Worm (Caenorhabditis elegans) whole organism, early embryonic: ENCODE measurements around the gene bckd-1A.

Experiments
- B0310.2 ChIP-seq: sonication (generic microtip); optimal IDR thresholded peaks from 2 replicates; lab custom pipeline; 2016; ENCODE audit warnings: mild to moderate bottlenecking, missing genetic modification characterization, missing compliant biosample characterization
- F13C5.2 ChIP-seq: sonication (generic microtip); optimal IDR thresholded peaks from 2 replicates; lab custom pipeline; 2017; ENCODE audit warnings: mild to moderate bottlenecking, missing genetic modification characterization, inconsistent platforms, missing compliant biosample characterization
- aly-1 ChIP-seq: sonication (generic microtip); optimal IDR thresholded peaks from 2 replicates; lab custom pipeline; 2016; ENCODE audit warnings: missing genetic modification characterization, missing compliant biosample characterization
- ama-1 ChIP-seq: fragments of 150-350 bp; optimal IDR thresholded peaks from 2 replicates; lab custom pipeline; 2014
- ceh-13 ChIP-seq: fragments of 200-800 bp; sonication (Bioruptor generic); optimal IDR thresholded peaks from 2 replicates; lab custom pipeline; 2018; ENCODE audit warnings: mild to moderate bottlenecking, missing genetic modification characterization, missing compliant biosample characterization
- ceh-36 ChIP-seq: sonication (generic microtip); optimal IDR thresholded peaks from 2 replicates; lab custom pipeline; 2016; ENCODE audit warnings: missing genetic modification characterization, inconsistent platforms, missing compliant biosample characterization
- ets-7 ChIP-seq: sonication (generic microtip); optimal IDR thresholded peaks from 2 replicates; lab custom pipeline; 2016; ENCODE audit warnings: missing genotype, missing genetic modification characterization, missing compliant biosample characterization
- flt-1 ChIP-seq: fragments of 200-800 bp; sonication (Bioruptor generic); IDR thresholded peaks from 2 replicates; pipeline ENCODE4 v1.3.6; 2022; ENCODE audit warnings: missing genetic modification characterization, missing compliant biosample characterization
- hmbx-1 ChIP-seq: sonication (generic microtip); optimal IDR thresholded peaks from 2 replicates; lab custom pipeline; 2016; ENCODE audit warnings: mild to moderate bottlenecking, missing genetic modification characterization, missing compliant biosample characterization
- hmg-4 ChIP-seq: fragments of 200-800 bp; sonication (Bioruptor generic); optimal IDR thresholded peaks from 2 replicates; lab custom pipeline; 2018; ENCODE audit warnings: mild to moderate bottlenecking, missing genetic modification characterization, missing compliant biosample characterization
- hnd-1 ChIP-seq: sonication (generic microtip); optimal IDR thresholded peaks from 2 replicates; lab custom pipeline; 2016; ENCODE audit warnings: missing genetic modification characterization, missing compliant biosample characterization
- pes-1 ChIP-seq: fragments of 200-800 bp; sonication (Bioruptor generic); IDR thresholded peaks from 2 replicates; pipeline ENCODE4 v1.3.6; 2022; ENCODE audit warnings: missing genetic modification reagents, missing genetic modification characterization, missing compliant biosample characterization
- scrt-1 ChIP-seq: fragments of 200-800 bp; sonication (Bioruptor generic); IDR thresholded peaks from 2 replicates; pipeline ENCODE4 v1.3.6; 2022; ENCODE audit warnings: missing genetic modification characterization, missing compliant biosample characterization
- sea-1 ChIP-seq: fragments of 200-800 bp; sonication (Bioruptor generic); conservative IDR thresholded peaks from 2 replicates; pipeline ENCODE4 v1.3.6; 2022; ENCODE audit warnings: missing genetic modification characterization, missing compliant biosample characterization
- tbx-11 ChIP-seq: fragments of 200-800 bp; sonication (Bioruptor generic); IDR thresholded peaks from 2 replicates; pipeline ENCODE4 v1.3.6; 2022; ENCODE audit warnings: missing genetic modification characterization, missing compliant biosample characterization
- tbx-37 ChIP-seq: fragments of 200-800 bp; sonication (Bioruptor generic); conservative IDR thresholded peaks from 2 replicates; pipeline ENCODE4 v1.3.6; 2022; ENCODE audit warnings: missing genetic modification reagents, missing genetic modification characterization, missing compliant biosample characterization
- tra-4 ChIP-seq: sonication (generic microtip); optimal IDR thresholded peaks from 2 replicates; lab custom pipeline; 2017; ENCODE audit warnings: missing genetic modification characterization, missing compliant biosample characterization

The bckd-1A gene

ce11 chrIII:12932776-12933175 lies 39.5 kb downstream of the bckd-1A start:
- no peak for TF ChIP-seq ets-7 (tag; lab: Kevin White, UChicago)
- TF ChIP-seq hmg-4 (GFP tag; lab: Kevin White, UChicago): no peak
- TF ChIP-seq tbx-37 (GFP tag; lab: Robert Waterston, UW): no peak

DNA sequence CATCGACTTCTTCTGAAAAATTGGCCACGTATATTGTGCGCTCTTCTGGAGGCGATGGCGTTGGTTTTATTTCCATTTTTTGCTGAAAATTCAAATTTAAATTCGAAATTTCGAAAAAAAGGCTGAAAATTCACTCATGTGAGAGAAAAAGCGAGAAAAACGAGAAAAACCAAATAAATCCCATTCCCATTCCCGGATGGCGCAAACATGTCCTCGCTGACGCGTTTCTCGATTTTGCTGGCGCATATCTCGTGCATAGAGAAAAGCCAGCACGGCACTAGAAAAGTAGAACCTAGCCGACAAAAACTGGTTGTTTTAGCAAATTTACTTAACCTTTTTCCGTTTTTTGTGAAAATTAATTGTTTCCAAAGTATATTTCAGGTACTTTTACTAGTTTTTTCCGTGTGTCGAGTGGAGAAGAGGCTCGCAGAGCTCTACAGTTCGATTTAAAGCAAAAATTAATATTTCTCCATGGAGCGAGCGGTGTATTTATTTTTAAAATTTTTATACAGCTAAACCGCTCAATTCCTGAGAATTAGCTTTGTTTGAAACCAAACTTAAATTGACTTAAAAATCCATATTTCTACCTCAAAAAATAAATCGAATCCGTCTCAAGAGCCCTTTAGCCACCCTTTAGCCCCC lies 40.4 kb downstream of the bckd-1A start, which contains the start of gene rbm-7:
Gene rbm-7 (minus strand): TSS at position 82 of the 642 bp plus-strand sequence.
- TF ChIP-seq tra-4 (tag; lab: Kevin White, UChicago) (no peak), tbx-37 (GFP tag; lab: Robert Waterston, UW) (no peak), tbx-11 (GFP tag; lab: Robert Waterston, UW) (no peak), B0310.2 (tag; lab: Kevin White, UChicago) (no peak), ama-1 (lab: Kevin White, UChicago) (no peak), hmg-4 (GFP tag; lab: Kevin White, UChicago) (no peak), ceh-13 (GFP tag; lab: Kevin White, UChicago) (no peak), aly-1 (tag; lab: Kevin White, UChicago) (no peak)

DNA sequence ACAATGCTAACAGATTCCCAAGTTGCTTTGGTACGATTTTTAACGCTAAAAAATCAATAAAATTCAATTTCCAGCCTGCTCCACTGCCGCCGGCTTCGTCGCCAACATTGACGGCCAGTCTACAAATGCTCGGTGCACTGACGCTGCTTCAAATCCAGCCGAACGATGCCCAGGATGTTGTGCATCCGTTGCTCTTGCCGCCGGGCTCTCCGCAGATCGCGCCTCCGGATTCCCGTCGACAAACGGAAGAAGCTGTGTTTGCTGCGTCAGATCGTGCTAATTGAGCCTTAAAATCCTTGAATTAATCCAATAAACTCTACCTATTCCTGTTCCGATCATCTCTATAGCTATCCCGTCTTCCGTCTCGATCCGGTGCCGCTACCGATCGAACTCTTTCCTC lies 41.2 kb downstream of the bckd-1A start:
- TF ChIP-seq hmbx-1 (no peak), tbx-37 (GFP tag; lab: Robert Waterston, UW) (no peak), ama-1 (lab: Kevin White, UChicago) (no peak), scrt-1 (GFP tag; lab: Robert Waterston, UW) (no peak), ceh-13 (GFP tag; lab: Kevin White, UChicago) (no peak), B0310.2 (tag; lab: Kevin White, UChicago) (no peak), ceh-36 (tag; lab: Kevin White, UChicago) (no peak), aly-1 (tag; lab: Kevin White, UChicago) (no peak), sea-1 (GFP tag; lab: Robert Waterston, UW) (no peak), ets-7 (tag; lab: Kevin White, UChicago) (no peak), tbx-11 (GFP tag; lab: Robert Waterston, UW) (no peak), F13C5.2 (tag; lab: Kevin White, UChicago) (no peak)

- TF ChIP-seq pes-1 (no peak), scrt-1 (GFP tag; lab: Robert Waterston, UW) (no peak), flt-1 (GFP tag; lab: Robert Waterston, UW) (no peak), B0310.2 (tag; lab: Kevin White, UChicago) (no peak), F13C5.2 (tag; lab: Kevin White, UChicago) (no peak), tbx-11 (GFP tag; lab: Robert Waterston, UW) (no peak), hmbx-1 (no peak), ets-7 (tag; lab: Kevin White, UChicago) (no peak), sea-1 (GFP tag; lab: Robert Waterston, UW) (no peak), hmg-4 (GFP tag; lab: Kevin White, UChicago) (no peak)
Observed at ce11 chrIII:12929573-12929972, 42.7 kb downstream of the bckd-1A start, which contains the start of gene Y37D8A.19. Y37D8A.19 (plus strand) TSS chrIII:12929873.

ce11 chrIII:12925947-12926607 lies 46.2 kb downstream of the bckd-1A start, which contains the start of the genes npp-25 and mrps-10:
npp-25 (minus strand) TSS chrIII:12925997.
mrps-10 (plus strand) TSS chrIII:12926557.
- TF ChIP-seq F13C5.2 (tag; lab: Kevin White, UChicago) (peak; percentile 26), pes-1 (no peak)

ce11 chrIII:12920810-12921209 lies 51.5 kb downstream of the bckd-1A start:
- TF ChIP-seq hnd-1 (tag; lab: Kevin White, UChicago) (no peak), tra-4 (tag; lab: Kevin White, UChicago) (no peak), aly-1 (tag; lab: Kevin White, UChicago) (no peak), tbx-37 (GFP tag; lab: Robert Waterston, UW) (no peak)

- no peak for TF ChIP-seq aly-1 (tag; lab: Kevin White, UChicago)
- TF ChIP-seq hnd-1 (tag; lab: Kevin White, UChicago): no peak
- TF ChIP-seq hmg-4 (GFP tag; lab: Kevin White, UChicago): no peak
- TF ChIP-seq pes-1: no peak
- no peak for TF ChIP-seq ceh-13 (GFP tag; lab: Kevin White, UChicago)
- no peak for TF ChIP-seq tbx-11 (GFP tag; lab: Robert Waterston, UW)
- TF ChIP-seq ets-7 (tag; lab: Kevin White, UChicago): no peak
- TF ChIP-seq F13C5.2 (tag; lab: Kevin White, UChicago): no peak
- no peak for TF ChIP-seq ama-1 (lab: Kevin White, UChicago)
- no peak for TF ChIP-seq tbx-37 (GFP tag; lab: Robert Waterston, UW)
- TF ChIP-seq ceh-36 (tag; lab: Kevin White, UChicago): no peak
- TF ChIP-seq scrt-1 (GFP tag; lab: Robert Waterston, UW): no peak
- TF ChIP-seq flt-1 (GFP tag; lab: Robert Waterston, UW): no peak
- no peak for TF ChIP-seq hmbx-1
- no peak for TF ChIP-seq sea-1 (GFP tag; lab: Robert Waterston, UW)
- no peak for TF ChIP-seq tra-4 (tag; lab: Kevin White, UChicago)
Observed at ce11 chrIII:12919882-12920281, 52.4 kb downstream of the bckd-1A start.
